Worm (Caenorhabditis elegans) whole organism, L4 larva: Measurements from ENCODE around the gene lys-8.

Experiments
- F37D6.2 ChIP-seq: sonication (generic microtip); optimal IDR thresholded peaks from 2 replicates; lab custom pipeline; 2016; ENCODE audit warnings: mild to moderate bottlenecking, missing genetic modification characterization, missing compliant biosample characterization
- F44E2.7 ChIP-seq: fragments of 200-800 bp; sonication (Bioruptor generic); IDR thresholded peaks from 2 replicates; pipeline ENCODE4 v2.1.2; 2022; ENCODE audit warnings: missing genetic modification characterization, missing compliant biosample characterization
- F49E8.2 ChIP-seq: sonication (generic microtip); optimal IDR thresholded peaks from 2 replicates; lab custom pipeline; 2016; ENCODE audit warnings: missing compliant biosample characterization, mild to moderate bottlenecking, missing genetic modification characterization, borderline replicate concordance
- R02D3.7 ChIP-seq: fragments of 150-350 bp; sonication (generic microtip); optimal IDR thresholded peaks from 3 replicates; lab custom pipeline; 2014; ENCODE audit warnings: missing biosample characterization, missing genetic modification characterization
- T26A8.4 ChIP-seq: fragments of 200-800 bp; sonication (Bioruptor generic); IDR thresholded peaks from 2 replicates; pipeline ENCODE4 v1.3.6; 2022; ENCODE audit warnings: missing genetic modification characterization, missing compliant biosample characterization
- Y105C5A.15 ChIP-seq: fragments of 200-800 bp; sonication (Bioruptor generic); IDR thresholded peaks from 2 replicates; pipeline ENCODE4 v1.3.6; 2022; ENCODE audit warnings: missing genetic modification characterization, missing compliant biosample characterization
- Y48G9A.11 ChIP-seq: fragments of 200-800 bp; sonication (Bioruptor generic); IDR thresholded peaks from 2 replicates; pipeline ENCODE4 v1.3.6; 2022; ENCODE audit warnings: missing genetic modification reagents, missing genetic modification characterization, missing compliant biosample characterization
- ZK337.2 ChIP-seq: fragments of 200-800 bp; sonication (Bioruptor generic); IDR thresholded peaks from 2 replicates; pipeline ENCODE4 v1.3.6; 2022; ENCODE audit warnings: missing genetic modification reagents, missing genetic modification characterization, missing compliant biosample characterization
- ZK546.5 ChIP-seq, 2 experiments: sonication (generic microtip); optimal IDR thresholded peaks; 2 replicates each; lab custom pipeline; 2017; ENCODE audit warnings: missing biosample characterization in 2 of 2, missing genetic modification characterization in 2 of 2
- aha-1 ChIP-seq: fragments of 150-350 bp; peaks from one replicate; lab custom pipeline; 2014; ENCODE audit warnings: missing biosample characterization, missing genetic modification characterization
- aly-2 ChIP-seq: sonication (generic microtip); optimal IDR thresholded peaks from 2 replicates; lab custom pipeline; 2018; ENCODE audit warnings: missing biosample characterization, missing genetic modification characterization
- ama-1 ChIP-seq: fragments of 150-350 bp; optimal IDR thresholded peaks from 2 replicates; lab custom pipeline; 2014; ENCODE audit warnings: inconsistent platforms, mixed read lengths
- arid-1 ChIP-seq: fragments of 200-800 bp; sonication (Bioruptor generic); conservative IDR thresholded peaks from 2 replicates; pipeline ENCODE4 v1.3.6; 2022; ENCODE audit warnings: missing genetic modification reagents, missing genetic modification characterization, missing compliant biosample characterization
- attf-4 ChIP-seq: sonication (generic microtip); optimal IDR thresholded peaks from 3 replicates; lab custom pipeline; 2017; ENCODE audit warnings: missing biosample characterization, missing genetic modification characterization
- ceh-28 ChIP-seq: fragments of 150-350 bp; optimal IDR thresholded peaks from 2 replicates; lab custom pipeline; 2014; ENCODE audit warnings: missing biosample characterization, missing genetic modification reagents, missing genetic modification characterization
- ceh-32 ChIP-seq: sonication (generic microtip); optimal IDR thresholded peaks from 2 replicates; lab custom pipeline; 2016; ENCODE audit warnings: mild to moderate bottlenecking, missing genetic modification characterization, missing compliant biosample characterization; ENCODE audit not compliant: poor library complexity
- ceh-62 ChIP-seq: sonication (generic microtip); optimal IDR thresholded peaks from 2 replicates; lab custom pipeline; 2017; ENCODE audit warnings: missing biosample characterization, missing genetic modification characterization
- ctbp-1 ChIP-seq: fragments of 200-800 bp; sonication (Bioruptor generic); IDR thresholded peaks from 2 replicates; pipeline ENCODE4 v1.3.6; 2022; ENCODE audit warnings: missing genetic modification reagents, missing genetic modification characterization, missing compliant biosample characterization
- dmd-8 ChIP-seq: fragments of 200-800 bp; sonication (Bioruptor generic); IDR thresholded peaks from 2 replicates; pipeline ENCODE4 v1.3.6; 2022; ENCODE audit warnings: missing genetic modification characterization, missing compliant biosample characterization
- dmd-9 ChIP-seq: fragments of 200-800 bp; sonication (Bioruptor generic); IDR thresholded peaks from 2 replicates; pipeline ENCODE4 v1.3.6; 2022; ENCODE audit warnings: missing genetic modification reagents, missing genetic modification characterization, missing compliant biosample characterization
- fos-1 ChIP-seq: fragments of 150-350 bp; optimal IDR thresholded peaks from 2 replicates; lab custom pipeline; 2014; ENCODE audit warnings: missing biosample characterization, missing genetic modification characterization
- hmg-1.1 ChIP-seq: fragments of 200-800 bp; sonication (Bioruptor generic); IDR thresholded peaks from 2 replicates; pipeline ENCODE4 v1.3.6; 2022; ENCODE audit warnings: missing genetic modification reagents, missing genetic modification characterization, missing compliant biosample characterization
- jun-1 ChIP-seq: fragments of 150-350 bp; optimal IDR thresholded peaks from 2 replicates; lab custom pipeline; 2014; ENCODE audit warnings: missing biosample characterization, missing genetic modification reagents, missing genetic modification characterization
- lin-1 ChIP-seq: fragments of 200-800 bp; sonication (Bioruptor generic); IDR thresholded peaks from 2 replicates; pipeline ENCODE4 v1.3.6; 2022; ENCODE audit warnings: missing genetic modification reagents, missing genetic modification characterization, missing compliant biosample characterization
- lin-15B ChIP-seq: fragments of 150-350 bp; sonication (generic microtip); optimal IDR thresholded peaks from 3 replicates; lab custom pipeline; 2014; ENCODE audit warnings: missing biosample characterization, missing genetic modification characterization
- lin-29 ChIP-seq: fragments of 200-800 bp; sonication (Bioruptor generic); IDR thresholded peaks from 2 replicates; pipeline ENCODE4 v1.3.6; 2022; ENCODE audit warnings: missing genetic modification reagents, missing genetic modification characterization, missing compliant biosample characterization
- lin-39 ChIP-seq: fragments of 150-350 bp; optimal IDR thresholded peaks from 2 replicates; lab custom pipeline; 2014; ENCODE audit warnings: missing biosample characterization, missing genetic modification reagents, missing genetic modification characterization
- lir-3 ChIP-seq: sonication (generic microtip); optimal IDR thresholded peaks from 2 replicates; lab custom pipeline; 2016; ENCODE audit warnings: mild to moderate bottlenecking, missing genetic modification characterization, missing compliant biosample characterization
- lsy-2 ChIP-seq, 2 experiments: fragments of 150-350 bp in 1 of 2; sonication (generic microtip) in 1 of 2; optimal IDR thresholded peaks; 2 replicates each; lab custom pipeline; 2014 to 2017; ENCODE audit warnings: missing biosample characterization in 2 of 2, missing genetic modification characterization in 2 of 2
- madf-5 ChIP-seq, 2 experiments: fragments of 200-800 bp; sonication (Bioruptor generic); IDR thresholded peaks; 2 replicates each; pipeline ENCODE4 v1.3.6; 2022; ENCODE audit warnings: missing compliant biosample characterization in 2 of 2, missing genetic modification characterization in 2 of 2
- mdl-1 ChIP-seq, 2 experiments: fragments of 150-350 bp in 1 of 2; sonication (generic microtip) in 1 of 2; optimal IDR thresholded peaks; 2 replicates each; lab custom pipeline; 2014 to 2017; ENCODE audit warnings: missing biosample characterization in 2 of 2, missing genetic modification characterization in 2 of 2
- mdt-29 ChIP-seq: fragments of 200-800 bp; sonication (Bioruptor generic); IDR thresholded peaks from 2 replicates; pipeline ENCODE4 v1.3.6; 2022; ENCODE audit warnings: missing genetic modification reagents, missing genetic modification characterization, missing compliant biosample characterization
- mxl-2 ChIP-seq: fragments of 200-800 bp; sonication (Bioruptor generic); conservative IDR thresholded peaks from 2 replicates; pipeline ENCODE4 v1.3.6; 2022; ENCODE audit warnings: missing genetic modification reagents, missing genetic modification characterization, missing compliant biosample characterization
- mxl-3 ChIP-seq: fragments of 200-800 bp; sonication (Bioruptor generic); optimal IDR thresholded peaks from 2 replicates; lab custom pipeline; 2018; ENCODE audit warnings: mild to moderate bottlenecking, missing genetic modification characterization, missing compliant biosample characterization
- nhr-10 ChIP-seq: fragments of 150-350 bp; optimal IDR thresholded peaks from 2 replicates; lab custom pipeline; 2014; ENCODE audit warnings: missing biosample characterization, missing genetic modification characterization
- nhr-28 ChIP-seq: fragments of 150-350 bp; optimal IDR thresholded peaks from 2 replicates; lab custom pipeline; 2014; ENCODE audit warnings: missing biosample characterization, missing genetic modification characterization
- nhr-48 ChIP-seq: sonication (generic microtip); optimal IDR thresholded peaks from 2 replicates; lab custom pipeline; 2016; ENCODE audit warnings: mild to moderate bottlenecking, missing genetic modification characterization, missing compliant biosample characterization
- nhr-6 ChIP-seq: fragments of 150-350 bp; optimal IDR thresholded peaks from 2 replicates; lab custom pipeline; 2014; ENCODE audit warnings: missing biosample characterization, missing genetic modification characterization
- nhr-77 ChIP-seq: fragments of 150-350 bp; optimal IDR thresholded peaks from 2 replicates; lab custom pipeline; 2014; ENCODE audit warnings: missing biosample characterization, missing genetic modification characterization
- sdz-12 ChIP-seq: fragments of 200-800 bp; sonication (Bioruptor generic); optimal IDR thresholded peaks from 2 replicates; lab custom pipeline; 2018; ENCODE audit warnings: mild to moderate bottlenecking, missing genetic modification characterization, missing compliant biosample characterization
- skn-1 ChIP-seq: fragments of 150-350 bp; optimal IDR thresholded peaks from 2 replicates; lab custom pipeline; 2014; ENCODE audit warnings: missing biosample characterization, missing genetic modification characterization
- snpc-1.2 ChIP-seq: fragments of 200-800 bp; sonication (Bioruptor generic); IDR thresholded peaks from 2 replicates; pipeline ENCODE4 v1.3.6; 2022; ENCODE audit warnings: missing genetic modification reagents, missing genetic modification characterization, missing compliant biosample characterization
- snpc-4 ChIP-seq: fragments of 150-350 bp; optimal IDR thresholded peaks from 2 replicates; lab custom pipeline; 2014; ENCODE audit warnings: missing biosample characterization, missing genetic modification characterization
- spr-3 ChIP-seq: fragments of 200-800 bp; sonication (Bioruptor generic); optimal IDR thresholded peaks from 2 replicates; lab custom pipeline; 2018; ENCODE audit warnings: mild to moderate bottlenecking, missing genetic modification characterization, missing compliant biosample characterization
- tag-97 ChIP-seq: fragments of 200-800 bp; sonication (Bioruptor generic); IDR thresholded peaks from 2 replicates; pipeline ENCODE4 v1.3.6; 2022; ENCODE audit warnings: missing genetic modification characterization, missing compliant biosample characterization
- tra-1 ChIP-seq: fragments of 200-800 bp; sonication (Bioruptor generic); IDR thresholded peaks from 2 replicates; pipeline ENCODE4 v1.3.6; 2022; ENCODE audit warnings: missing genetic modification reagents, missing genetic modification characterization, missing compliant biosample characterization
- unc-130 ChIP-seq: sonication (generic microtip); optimal IDR thresholded peaks from 2 replicates; lab custom pipeline; 2016; ENCODE audit warnings: missing genetic modification reagents, missing genetic modification characterization, missing compliant biosample characterization
- unc-62 ChIP-seq, 3 experiments: fragments of 150-350 bp in 1 of 3; sonication (generic microtip); optimal IDR thresholded peaks in 2 of 3; peaks in 1 of 3; 1 replicate in 1 of 3; 2 replicates in 2 of 3; lab custom pipeline; 2014 to 2017; ENCODE audit warnings: missing biosample characterization in 3 of 3, missing genetic modification characterization in 3 of 3, missing genetic modification reagents in 3 of 3, missing genotype in 1 of 3
- vab-7 ChIP-seq: fragments of 200-800 bp; sonication (Bioruptor generic); IDR thresholded peaks from 2 replicates; pipeline ENCODE4 v1.3.6; 2022; ENCODE audit warnings: missing genetic modification reagents, missing genetic modification characterization, missing compliant biosample characterization
- zfp-2 ChIP-seq: sonication (generic microtip); optimal IDR thresholded peaks from 2 replicates; lab custom pipeline; 2016; ENCODE audit warnings: mild to moderate bottlenecking, missing genetic modification characterization, missing compliant biosample characterization
- zfp-3 ChIP-seq: fragments of 200-800 bp; sonication (Bioruptor generic); conservative IDR thresholded peaks from 2 replicates; pipeline ENCODE4 v1.3.6; 2022; ENCODE audit warnings: missing genetic modification reagents, missing genetic modification characterization, missing compliant biosample characterization
- zip-11 ChIP-seq: fragments of 200-800 bp; sonication (Bioruptor generic); IDR thresholded peaks from 2 replicates; pipeline ENCODE4 v1.3.6; 2022; ENCODE audit warnings: missing genetic modification characterization, missing compliant biosample characterization
- zip-2 ChIP-seq: fragments of 150-350 bp; optimal IDR thresholded peaks from 2 replicates; lab custom pipeline; 2014; ENCODE audit warnings: missing biosample characterization, missing genetic modification characterization
- ztf-11 ChIP-seq: fragments of 150-350 bp; optimal IDR thresholded peaks from 2 replicates; lab custom pipeline; 2014; ENCODE audit warnings: missing biosample characterization, missing genetic modification characterization

lys-8 gene

DNA sequence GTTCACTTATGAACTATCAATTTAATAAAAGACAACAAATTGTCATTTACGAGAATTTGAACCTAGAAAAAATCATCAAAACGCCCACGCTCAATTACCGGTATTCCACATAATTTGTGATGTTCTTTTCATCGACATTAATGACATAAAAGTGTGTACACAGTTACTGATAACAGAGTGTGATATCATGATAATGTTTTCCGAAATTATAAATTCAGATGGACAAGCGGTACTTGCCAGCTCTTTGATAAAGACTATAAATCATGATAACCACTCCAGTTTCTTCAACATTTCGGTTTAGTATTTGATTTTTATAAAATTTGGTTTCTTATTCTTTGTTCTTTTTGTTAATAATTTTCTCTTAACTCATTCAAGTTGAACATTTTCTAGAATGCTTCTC, at the start of gene lys-8:
Gene lys-8, plus strand, starts transcription at position 391 of the 400 bp plus-strand sequence.
- TF ChIP-seq dmd-9 (GFP tag; lab: Robert Waterston, UW) (no peak), spr-3 (GFP tag; lab: Kevin White, UChicago) (no peak), unc-62 (GFP tag; optimal IDR thresholded peaks at IDR 0.05 in 1 of 2; lab: Kevin White, UChicago) (no peak), unc-62 (tag; optimal IDR thresholded peaks at IDR 0.05; lab: Kevin White, UChicago) (no peak), ceh-32 (tag; lab: Kevin White, UChicago) (no peak), ZK337.2 (GFP tag; lab: Robert Waterston, UW) (no peak), nhr-77 (tag; lab: Kevin White, UChicago) (peak; percentile 78), mdl-1 (tag; optimal IDR thresholded peaks at IDR 0.05; lab: Kevin White, UChicago) (peak in 1 of 2 experiments; percentile 17), madf-5 (GFP tag; IDR thresholded peaks at IDR 0.05; lab: Robert Waterston, UW) (no peak), arid-1 (GFP tag; lab: Robert Waterston, UW) (no peak), snpc-1.2 (GFP tag; lab: Robert Waterston, UW) (no peak), ztf-11 (no peak), zip-11 (GFP tag; lab: Robert Waterston, UW) (no peak), mdt-29 (GFP tag; lab: Robert Waterston, UW) (no peak), attf-4 (no peak), mxl-3 (GFP tag; lab: Kevin White, UChicago) (peak; percentile 35), nhr-6 (tag; lab: Kevin White, UChicago) (no peak), R02D3.7 (tag; lab: Kevin White, UChicago) (no peak), mxl-2 (GFP tag; lab: Robert Waterston, UW) (no peak), ceh-62 (tag; lab: Kevin White, UChicago) (no peak), lin-1 (GFP tag; lab: Robert Waterston, UW) (peak; percentile 54), lsy-2 (tag; optimal IDR thresholded peaks at IDR 0.05; lab: Kevin White, UChicago) (no peak), T26A8.4 (GFP tag; lab: Robert Waterston, UW) (no peak), tra-1 (GFP tag; lab: Robert Waterston, UW) (peak; percentile 76; the same call in 1 of the 2 replicates), nhr-48 (tag; lab: Kevin White, UChicago) (peak; percentile 33), hmg-1.1 (no peak), lin-29 (no peak), lin-15B (tag; lab: Kevin White, UChicago) (no peak), ZK546.5 (tag; optimal IDR thresholded peaks at IDR 0.05; lab: Kevin White, UChicago) (no peak), zfp-2 (tag; lab: Kevin White, UChicago) (no peak), nhr-10 (tag; lab: Kevin White, UChicago) (no peak), F37D6.2 (tag; lab: Kevin White, UChicago) (no peak), zip-2 (tag; lab: Kevin White, UChicago) (no peak), lir-3 (tag; lab: Kevin White, UChicago) (no peak), vab-7 (GFP tag; lab: Robert Waterston, UW) (no peak), F49E8.2 (no peak), tag-97 (GFP tag; lab: Robert Waterston, UW) (no peak), lin-39 (tag; lab: Kevin White, UChicago) (no peak), dmd-8 (no peak), aly-2 (tag; lab: Kevin White, UChicago) (no peak), skn-1 (tag; lab: Kevin White, UChicago) (no peak), ctbp-1 (no peak), aha-1 (tag; lab: Kevin White, UChicago) (no peak), fos-1 (no peak), snpc-4 (tag; lab: Kevin White, UChicago) (no peak), sdz-12 (GFP tag; lab: Kevin White, UChicago) (no peak), zfp-3 (GFP tag; lab: Robert Waterston, UW) (no peak), Y105C5A.15 (no peak), ama-1 (lab: Kevin White, UChicago) (no peak), F44E2.7 (GFP tag; lab: Robert Waterston, UW) (no peak), ceh-28 (tag; lab: Kevin White, UChicago) (no peak), jun-1 (tag; lab: Kevin White, UChicago) (no peak), unc-130 (GFP tag; lab: Kevin White, UChicago) (no peak), nhr-28 (tag; lab: Kevin White, UChicago) (peak; percentile 95), Y48G9A.11 (GFP tag; lab: Robert Waterston, UW) (no peak)
